Worm (Caenorhabditis elegans) whole organism, L3 larva: ENCODE data around the gene F46C5.1.

Source experiments
- ama-1 ChIP-seq: fragments of 150-350 bp; optimal IDR thresholded peaks from 2 replicates; lab custom pipeline; 2018
- egl-27 ChIP-seq: sonication (generic microtip); optimal IDR thresholded peaks from 4 replicates; lab custom pipeline; 2017; ENCODE audit warnings: missing biosample characterization, missing genetic modification reagents, missing genetic modification characterization
- nhr-11 ChIP-seq: fragments of 150-350 bp; optimal IDR thresholded peaks from 2 replicates; lab custom pipeline; 2014; ENCODE audit warnings: missing biosample characterization, missing genetic modification characterization
- pha-4 ChIP-seq: fragments of 150-350 bp; optimal IDR thresholded peaks from 2 replicates; lab custom pipeline; 2014; ENCODE audit warnings: missing biosample characterization, missing genetic modification reagents, missing genetic modification characterization
- snpc-4 ChIP-seq: fragments of 150-350 bp; optimal IDR thresholded peaks from 2 replicates; lab custom pipeline; 2014; ENCODE audit warnings: missing biosample characterization, missing genetic modification characterization
- tbx-2 ChIP-seq: sonication (generic microtip); optimal IDR thresholded peaks from 2 replicates; lab custom pipeline; 2016; ENCODE audit warnings: mild to moderate bottlenecking, missing genetic modification characterization, missing compliant biosample characterization
- ztf-11 ChIP-seq: fragments of 150-350 bp; optimal IDR thresholded peaks from 2 replicates; lab custom pipeline; 2014; ENCODE audit warnings: missing biosample characterization, missing genetic modification characterization

ce11 chrII:8783451-8783967 is 37.5 kb downstream of the F46C5.1 start, which contains the start of gene sgn-1:
- no peak for TF ChIP-seq snpc-4 (tag; lab: Kevin White, UChicago)
- TF ChIP-seq tbx-2 (tag; lab: Kevin White, UChicago) = no peak
- TF ChIP-seq nhr-11 (tag; lab: Kevin White, UChicago) = no peak
- TF ChIP-seq egl-27 (tag; lab: Kevin White, UChicago) = no peak
- no peak for TF ChIP-seq pha-4 (tag; lab: Kevin White, UChicago)
- TF ChIP-seq ama-1 (lab: Kevin White, UChicago) = no peak
- TF ChIP-seq ztf-11 (tag; lab: Kevin White, UChicago) = no peak
